Fruit fly (Drosophila melanogaster): ENCODE data around the gene CG11854.

The CG11854 gene

dm6 chr3R:25265589-25266201, 23.9 kb downstream of the CG11854 start, which contains the start of the genes GlnRS and RIOK2:
TSS of gene GlnRS (minus strand) at chr3R:25265721.
TSS of gene RIOK2 (plus strand) at chr3R:25265844.
- TF ChIP-seq EcR (GFP tag; optimal IDR thresholded peaks at IDR 0.05) (no peak), CG4496 (GFP tag; IDR thresholded peaks at IDR 0.05) (no peak), Pif1A (GFP tag; optimal IDR thresholded peaks at IDR 0.05) (no peak), Ets98B (GFP tag; IDR thresholded peaks at IDR 0.05) (no peak), CG14655 (GFP tag; optimal IDR thresholded peaks at IDR 0.05) (no peak), CG34367 (tag; optimal IDR thresholded peaks at IDR 0.05) (no peak), CG12605 (GFP tag; IDR thresholded peaks at IDR 0.05) (peak; percentile 51; the same call in 1 of the 2 replicates)

dm6 chr3R:25266751-25267150, 24.9 kb downstream of the CG11854 start:
- no peak for TF ChIP-seq CG9948 (tag; optimal IDR thresholded peaks at IDR 0.05)
- TF ChIP-seq CG10348 (GFP tag; IDR thresholded peaks at IDR 0.05) = no peak
- TF ChIP-seq CG12605 (GFP tag; IDR thresholded peaks at IDR 0.05) = no peak
- no peak for TF ChIP-seq EcR (GFP tag; optimal IDR thresholded peaks at IDR 0.05)
- no peak for TF ChIP-seq rn (GFP tag; IDR thresholded peaks at IDR 0.05)

- no peak for TF ChIP-seq CG4496 (GFP tag; IDR thresholded peaks at IDR 0.05)
- TF ChIP-seq CG17806 (tag; optimal IDR thresholded peaks at IDR 0.05) = no peak
- no peak for TF ChIP-seq CG13204 (GFP tag; optimal IDR thresholded peaks at IDR 0.05)
- TF ChIP-seq CG8301 (tag; optimal IDR thresholded peaks at IDR 0.05) = no peak
- TF ChIP-seq CG10348 (GFP tag; IDR thresholded peaks at IDR 0.05) = no peak
- TF ChIP-seq CG15710 (tag; optimal IDR thresholded peaks at IDR 0.05) = no peak
- no peak for TF ChIP-seq EcR (GFP tag; optimal IDR thresholded peaks at IDR 0.05)
- TF ChIP-seq CG9948 (tag; optimal IDR thresholded peaks at IDR 0.05) = no peak
- no peak for TF ChIP-seq Snoo (tag; optimal IDR thresholded peaks at IDR 0.05)
- no peak for TF ChIP-seq Ets98B (GFP tag; IDR thresholded peaks at IDR 0.05)
- TF ChIP-seq gl (tag; optimal IDR thresholded peaks at IDR 0.05) = no peak
- no peak for TF ChIP-seq rn (GFP tag; IDR thresholded peaks at IDR 0.05)
- TF ChIP-seq CG14655 (GFP tag; optimal IDR thresholded peaks at IDR 0.05) = no peak
- TF ChIP-seq D1 (tag; optimal IDR thresholded peaks at IDR 0.05) = no peak
- TF ChIP-seq CG8159 (tag; optimal IDR thresholded peaks at IDR 0.05) = no peak
- TF ChIP-seq fd96Ca (GFP tag; IDR thresholded peaks at IDR 0.05) = no peak
These were observed 28.1 kb downstream of the CG11854 start, which contains the start of the genes CG11889 and CG11891 for dm6 chr3R:25269909-25270308. TSS of gene CG11889 (plus strand) at chr3R:25270209. TSS of gene CG11891 (plus strand) at chr3R:25270209.

dm6 chr3R:25273537-25273936, 31.7 kb downstream of the CG11854 start, which contains the start of gene CG11878:
TSS of gene CG11878 (plus strand) at chr3R:25273837.
- no peak for TF ChIP-seq CG15710 (tag; optimal IDR thresholded peaks at IDR 0.05)
- no peak for TF ChIP-seq Pif1A (GFP tag; optimal IDR thresholded peaks at IDR 0.05)
- no peak for TF ChIP-seq Snoo (tag; optimal IDR thresholded peaks at IDR 0.05)
- TF ChIP-seq CG14655 (GFP tag; optimal IDR thresholded peaks at IDR 0.05) = no peak
- TF ChIP-seq CG17806 (tag; optimal IDR thresholded peaks at IDR 0.05) = no peak
- TF ChIP-seq CG34367 (tag; optimal IDR thresholded peaks at IDR 0.05) = no peak
- TF ChIP-seq CG8159 (tag; optimal IDR thresholded peaks at IDR 0.05) = no peak
- TF ChIP-seq CG9948 (tag; optimal IDR thresholded peaks at IDR 0.05) = no peak
- no peak for TF ChIP-seq CG8301 (tag; optimal IDR thresholded peaks at IDR 0.05)
- no peak for TF ChIP-seq Pif1B (GFP tag; optimal IDR thresholded peaks at IDR 0.05)
- no peak for TF ChIP-seq CG10348 (GFP tag; IDR thresholded peaks at IDR 0.05)
- TF ChIP-seq CG32121 (GFP tag; IDR thresholded peaks at IDR 0.05) = no peak
- no peak for TF ChIP-seq D1 (tag; optimal IDR thresholded peaks at IDR 0.05)
- no peak for TF ChIP-seq Ets98B (GFP tag; IDR thresholded peaks at IDR 0.05)
- TF ChIP-seq rn (GFP tag; IDR thresholded peaks at IDR 0.05) = no peak

- TF ChIP-seq EcR (GFP tag; optimal IDR thresholded peaks at IDR 0.05) (no peak), CG8159 (tag; optimal IDR thresholded peaks at IDR 0.05) (no peak), D1 (tag; optimal IDR thresholded peaks at IDR 0.05) (no peak), CG8301 (tag; optimal IDR thresholded peaks at IDR 0.05) (no peak), CG14655 (GFP tag; optimal IDR thresholded peaks at IDR 0.05) (no peak)
These were observed 33.5 kb downstream of the CG11854 start for dm6 chr3R:25275276-25275675.

- TF ChIP-seq CG13204 (GFP tag; optimal IDR thresholded peaks at IDR 0.05) = no peak
- no peak for TF ChIP-seq CG8301 (tag; optimal IDR thresholded peaks at IDR 0.05)
- TF ChIP-seq fd96Ca (GFP tag; IDR thresholded peaks at IDR 0.05) = no peak
- no peak for TF ChIP-seq Pif1A (GFP tag; optimal IDR thresholded peaks at IDR 0.05)
These were observed 35.3 kb downstream of the CG11854 start, which contains the start of gene CG10513 for dm6 chr3R:25277112-25277511. TSS of gene CG10513 (minus strand) at chr3R:25277212.

dm6 chr3R:25279796-25280350, 38.1 kb downstream of the CG11854 start, which contains the start of gene CG10514:
TSS of gene CG10514 (minus strand) at chr3R:25279846.
- no peak for TF ChIP-seq CG10348 (GFP tag; IDR thresholded peaks at IDR 0.05)
- TF ChIP-seq Pif1A (GFP tag; optimal IDR thresholded peaks at IDR 0.05) = peak; percentile 6

Data from whole organism, pupa.